Fruit fly (Drosophila melanogaster): Measurements from ENCODE around the gene squ.

Gene squ

dm6 chr2L:16713929-16714328 lies 34.1 kb downstream of the squ start (continued):
- TF ChIP-seq Asciz (GFP tag; optimal IDR thresholded peaks at IDR 0.05): no peak
- TF ChIP-seq Optix (GFP tag; IDR thresholded peaks at IDR 0.05): no peak
- no peak for TF ChIP-seq CG9797 (GFP tag; optimal IDR thresholded peaks at IDR 0.05)
- TF ChIP-seq NFAT (GFP tag; IDR thresholded peaks at IDR 0.05): no peak
- TF ChIP-seq CG3995 (GFP tag; optimal IDR thresholded peaks at IDR 0.05): no peak
- no peak for TF ChIP-seq Neu2 (GFP tag; optimal IDR thresholded peaks at IDR 0.05; ENCODE audit: borderline replicate concordance)
- no peak for TF ChIP-seq tup (GFP tag; optimal IDR thresholded peaks at IDR 0.05)
- TF ChIP-seq grn (GFP tag; optimal IDR thresholded peaks at IDR 0.05): peak; percentile 16
- no peak for TF ChIP-seq crol (GFP tag; IDR thresholded peaks at IDR 0.05)
- no peak for TF ChIP-seq CG12391 (tag; optimal IDR thresholded peaks at IDR 0.05)
- TF ChIP-seq ash1 (GFP tag; optimal IDR thresholded peaks at IDR 0.05): no peak
- TF ChIP-seq eve (GFP tag; optimal IDR thresholded peaks at IDR 0.05): peak in 1 of 2 experiments; percentile 40
- TF ChIP-seq Vsx1 (GFP tag; optimal IDR thresholded peaks at IDR 0.05): no peak
- TF ChIP-seq Mrtf (GFP tag; IDR thresholded peaks at IDR 0.05): no peak
- no peak for TF ChIP-seq vfl (GFP tag; optimal IDR thresholded peaks at IDR 0.05)
- no peak for TF ChIP-seq CG17802 (tag; optimal IDR thresholded peaks at IDR 0.05)
- TF ChIP-seq cad (GFP tag; optimal IDR thresholded peaks at IDR 0.05): no peak
- no peak for TF ChIP-seq Nf-YB (GFP tag; optimal IDR thresholded peaks at IDR 0.05)
- TF ChIP-seq CG33557 (GFP tag; optimal IDR thresholded peaks at IDR 0.05): peak; percentile 63
- no peak for TF ChIP-seq CG15269 (tag; optimal IDR thresholded peaks at IDR 0.05)
- TF ChIP-seq salm (tag; optimal IDR thresholded peaks at IDR 0.05): peak; percentile 41
- no peak for TF ChIP-seq ssp (GFP tag; IDR thresholded peaks at IDR 0.05)
- TF ChIP-seq pros (GFP tag; optimal IDR thresholded peaks at IDR 0.05): no peak
- no peak for TF ChIP-seq Side (GFP tag; optimal IDR thresholded peaks at IDR 0.05)
- peak; percentile 3 for TF ChIP-seq CG18262 (tag; optimal IDR thresholded peaks at IDR 0.05)
- no peak for TF ChIP-seq al (GFP tag; IDR thresholded peaks at IDR 0.05)
- TF ChIP-seq grau (tag; optimal IDR thresholded peaks at IDR 0.05): no peak
- no peak for TF ChIP-seq lov (optimal IDR thresholded peaks at IDR 0.05)
- no peak for TF ChIP-seq lov (GFP tag; IDR thresholded peaks at IDR 0.05)
- TF ChIP-seq CG6791 (GFP tag; IDR thresholded peaks at IDR 0.05; ENCODE audit: partially characterized antibody): no peak
- no peak for TF ChIP-seq chm (GFP tag; IDR thresholded peaks at IDR 0.05)
- TF ChIP-seq CG7928 (GFP tag; optimal IDR thresholded peaks at IDR 0.05): no peak
- no peak for TF ChIP-seq p53 (GFP tag; optimal IDR thresholded peaks at IDR 0.05)
- no peak for TF ChIP-seq CG4424 (GFP tag; optimal IDR thresholded peaks at IDR 0.05)
- no peak for TF ChIP-seq Six4 (GFP tag; optimal IDR thresholded peaks at IDR 0.05)

dm6 chr2L:16715133-16715833 lies 35.4 kb downstream of the squ start:
- no peak for TF ChIP-seq odd (GFP tag; optimal IDR thresholded peaks at IDR 0.05)
- peak; percentile 79 for TF ChIP-seq CG13894 (tag; optimal IDR thresholded peaks at IDR 0.05)
- TF ChIP-seq Xbp1 (GFP tag; optimal IDR thresholded peaks at IDR 0.05): no peak
- TF ChIP-seq nerfin-1 (tag; optimal IDR thresholded peaks at IDR 0.05): peak; percentile 14
- peak; percentile 19 for TF ChIP-seq trem (tag; optimal IDR thresholded peaks at IDR 0.05)
- TF ChIP-seq yki (optimal IDR thresholded peaks at IDR 0.05): no peak
- TF ChIP-seq CG9437 (GFP tag; optimal IDR thresholded peaks at IDR 0.05): peak; percentile 93
- TF ChIP-seq p53 (GFP tag; optimal IDR thresholded peaks at IDR 0.05): no peak
- TF ChIP-seq Abd-B (GFP tag; optimal IDR thresholded peaks at IDR 0.05): no peak
- TF ChIP-seq CG7839 (tag; optimal IDR thresholded peaks at IDR 0.05): no peak
- no peak for TF ChIP-seq CG4360 (GFP tag; IDR thresholded peaks at IDR 0.05)
- no peak for TF ChIP-seq CG7372 (GFP tag; IDR thresholded peaks at IDR 0.05)
- TF ChIP-seq bab2 (GFP tag; optimal IDR thresholded peaks at IDR 0.05): no peak
- no peak for TF ChIP-seq Ravus (GFP tag; IDR thresholded peaks at IDR 0.05)
- TF ChIP-seq gce (GFP tag; IDR thresholded peaks at IDR 0.05): no peak
- no peak for TF ChIP-seq CG17802 (tag; optimal IDR thresholded peaks at IDR 0.05)
- peak; percentile 60 for TF ChIP-seq sens (GFP tag)
- no peak for TF ChIP-seq Mrtf (GFP tag; IDR thresholded peaks at IDR 0.05)
- no peak for TF ChIP-seq CG14860 (GFP tag; IDR thresholded peaks at IDR 0.05; ENCODE audit: partially characterized antibody)
- no peak for TF ChIP-seq CG14014 (GFP tag; IDR thresholded peaks at IDR 0.05)
- no peak for TF ChIP-seq NC2α (GFP tag; optimal IDR thresholded peaks at IDR 0.05)

All from whole organism, embryonic.